Worm (Caenorhabditis elegans) whole organism, young adult: ENCODE results near the gene daf-11.

Source experiments
- B0019.2 ChIP-seq: fragments of 200-800 bp; sonication (Bioruptor generic); conservative IDR thresholded peaks from 2 replicates; pipeline ENCODE4 v1.3.6; 2022; ENCODE audit warnings: missing genetic modification reagents, missing genetic modification characterization, missing compliant biosample characterization
- B0336.3 ChIP-seq: fragments of 200-800 bp; sonication (Bioruptor generic); IDR thresholded peaks from 2 replicates; pipeline ENCODE4 v1.3.6; 2022; ENCODE audit warnings: missing genetic modification characterization, missing compliant biosample characterization
- C06A6.2 ChIP-seq: fragments of 200-800 bp; sonication (Bioruptor generic); conservative IDR thresholded peaks from 2 replicates; pipeline ENCODE4 v1.3.6; 2022; ENCODE audit warnings: missing genetic modification characterization, missing compliant biosample characterization
- F52B5.7 ChIP-seq: sonication (generic microtip); optimal IDR thresholded peaks from 2 replicates; lab custom pipeline; 2016; ENCODE audit warnings: mild to moderate bottlenecking, missing genetic modification characterization, missing compliant biosample characterization
- F57C9.4 ChIP-seq: sonication (generic microtip); optimal IDR thresholded peaks from 2 replicates; lab custom pipeline; 2017; ENCODE audit warnings: mild to moderate bottlenecking, missing genetic modification characterization, missing compliant biosample characterization
- K11D2.4 ChIP-seq: fragments of 200-800 bp; sonication (Bioruptor generic); IDR thresholded peaks from 2 replicates; pipeline ENCODE4 v1.3.6; 2022; ENCODE audit warnings: missing genetic modification reagents, missing genetic modification characterization, missing compliant biosample characterization
- akir-1 ChIP-seq: fragments of 200-800 bp; sonication (Bioruptor generic); optimal IDR thresholded peaks from 2 replicates; lab custom pipeline; 2018; ENCODE audit warnings: mild to moderate bottlenecking, missing genetic modification characterization, moderate library complexity, missing compliant biosample characterization
- attf-5 ChIP-seq: fragments of 200-800 bp; sonication (Bioruptor generic); optimal IDR thresholded peaks from 2 replicates; lab custom pipeline; 2018; ENCODE audit warnings: mild to moderate bottlenecking, missing genetic modification characterization, missing compliant biosample characterization
- attf-6 ChIP-seq: fragments of 200-800 bp; sonication (Bioruptor generic); IDR thresholded peaks from 2 replicates; pipeline ENCODE4 v1.3.6; 2022; ENCODE audit warnings: missing genetic modification reagents, missing genetic modification characterization, missing compliant biosample characterization
- chd-7 ChIP-seq: sonication (generic microtip); optimal IDR thresholded peaks from 2 replicates; lab custom pipeline; 2016; ENCODE audit warnings: mild to moderate bottlenecking, missing genetic modification characterization, moderate library complexity, missing compliant biosample characterization
- dpff-1 ChIP-seq: sonication (generic microtip); optimal IDR thresholded peaks from 2 replicates; lab custom pipeline; 2017; ENCODE audit warnings: mild to moderate bottlenecking, missing genetic modification characterization, missing compliant biosample characterization
- dpl-1 ChIP-seq: fragments of 150-350 bp; optimal IDR thresholded peaks from 2 replicates; lab custom pipeline; 2014; ENCODE audit warnings: missing biosample characterization, missing genetic modification reagents, missing genetic modification characterization
- ets-4 ChIP-seq: fragments of 200-800 bp; sonication (Bioruptor generic); optimal IDR thresholded peaks from 2 replicates; lab custom pipeline; 2018; ENCODE audit warnings: mild to moderate bottlenecking, missing genetic modification characterization, missing compliant biosample characterization
- hlh-12 ChIP-seq: sonication (generic microtip); optimal IDR thresholded peaks from 2 replicates; lab custom pipeline; 2016; ENCODE audit warnings: missing genetic modification characterization, missing compliant biosample characterization
- hlh-26 ChIP-seq: fragments of 200-800 bp; sonication (Bioruptor generic); conservative IDR thresholded peaks from 2 replicates; pipeline ENCODE4 v1.3.6; 2022; ENCODE audit warnings: missing genetic modification reagents, missing genetic modification characterization, missing compliant biosample characterization
- let-607 ChIP-seq, 2 experiments: fragments of 200-800 bp in 1 of 2; sonication (Bioruptor generic) in 1 of 2; sonication (generic microtip) in 1 of 2; optimal IDR thresholded peaks; 2 replicates each; lab custom pipeline; 2016 to 2018; ENCODE audit warnings: mild to moderate bottlenecking in 2 of 2, missing compliant biosample characterization in 2 of 2, missing genetic modification characterization in 2 of 2, moderate library complexity in 2 of 2, missing genotype in 1 of 2
- madf-6 ChIP-seq: fragments of 200-800 bp; sonication (Bioruptor generic); IDR thresholded peaks from 2 replicates; pipeline ENCODE4 v1.3.6; 2022; ENCODE audit warnings: missing genetic modification reagents, missing genetic modification characterization, missing compliant biosample characterization
- nfya-1 ChIP-seq: sonication (generic microtip); optimal IDR thresholded peaks from 2 replicates; lab custom pipeline; 2017; ENCODE audit warnings: antibody characterized with exemption, missing compliant biosample characterization, missing genetic modification characterization, borderline replicate concordance; ENCODE audit not compliant: insufficient read depth
- nhr-80 ChIP-seq: sonication (generic microtip); optimal IDR thresholded peaks from 2 replicates; lab custom pipeline; 2016; ENCODE audit warnings: missing genetic modification characterization, missing compliant biosample characterization
- nhr-90 ChIP-seq: sonication (generic microtip); optimal IDR thresholded peaks from 2 replicates; lab custom pipeline; 2016; ENCODE audit warnings: missing genotype, mild to moderate bottlenecking, missing genetic modification characterization, missing compliant biosample characterization
- pha-4 ChIP-seq: fragments of 150-350 bp; sonication (generic microtip); optimal IDR thresholded peaks from 2 replicates; lab custom pipeline; 2014; ENCODE audit warnings: missing biosample characterization, missing genetic modification reagents, missing genetic modification characterization
- snpc-3.4 ChIP-seq: sonication (generic microtip); optimal IDR thresholded peaks from 2 replicates; lab custom pipeline; 2017; ENCODE audit warnings: missing genetic modification characterization, mild to moderate bottlenecking, missing compliant biosample characterization, antibody characterized with exemption, moderate library complexity, missing genotype, missing genetic modification reagents
- snpc-4 ChIP-seq, 5 experiments: fragments of 150-350 bp in 1 of 5; sonication (generic microtip) in 4 of 5; optimal IDR thresholded peaks; 2 replicates each; lab custom pipeline; 2014 to 2018; ENCODE audit warnings: missing genetic modification characterization in 5 of 5, missing biosample characterization in 3 of 5, antibody characterized with exemption in 2 of 5, mild to moderate bottlenecking in 2 of 5, missing compliant biosample characterization in 2 of 5, missing genotype in 2 of 5, moderate library complexity in 2 of 5, missing genetic modification reagents in 1 of 5
- sptf-2 ChIP-seq: fragments of 200-800 bp; sonication (Bioruptor generic); optimal IDR thresholded peaks from 2 replicates; lab custom pipeline; 2018; ENCODE audit warnings: mild to moderate bottlenecking, missing genetic modification characterization, missing compliant biosample characterization
- tbp1 ChIP-seq: fragments of 200-800 bp; sonication (Bioruptor generic); optimal IDR thresholded peaks from 2 replicates; lab custom pipeline; 2018; ENCODE audit warnings: mild to moderate bottlenecking, missing genetic modification characterization, missing compliant biosample characterization
- zim-3 ChIP-seq: sonication (generic microtip); optimal IDR thresholded peaks from 2 replicates; lab custom pipeline; 2017; ENCODE audit warnings: mild to moderate bottlenecking, missing genetic modification characterization, moderate library complexity, missing compliant biosample characterization
- ztf-22 ChIP-seq: fragments of 200-800 bp; sonication (Bioruptor generic); optimal IDR thresholded peaks from 2 replicates; lab custom pipeline; 2018; ENCODE audit warnings: mild to moderate bottlenecking, missing genetic modification characterization, moderate library complexity, missing compliant biosample characterization
- ztf-26 ChIP-seq: sonication (generic microtip); optimal IDR thresholded peaks from 2 replicates; lab custom pipeline; 2017; ENCODE audit warnings: missing genetic modification characterization, missing compliant biosample characterization
- ztf-3 ChIP-seq: fragments of 200-800 bp; sonication (Bioruptor generic); optimal IDR thresholded peaks from 2 replicates; lab custom pipeline; 2018; ENCODE audit warnings: mild to moderate bottlenecking, missing genetic modification characterization, missing compliant biosample characterization
- ztf-6 ChIP-seq: fragments of 200-800 bp; sonication (Bioruptor generic); IDR thresholded peaks from 2 replicates; pipeline ENCODE4 v1.3.6; 2022; ENCODE audit warnings: missing genetic modification reagents, missing genetic modification characterization, missing compliant biosample characterization

Gene daf-11

DNA sequence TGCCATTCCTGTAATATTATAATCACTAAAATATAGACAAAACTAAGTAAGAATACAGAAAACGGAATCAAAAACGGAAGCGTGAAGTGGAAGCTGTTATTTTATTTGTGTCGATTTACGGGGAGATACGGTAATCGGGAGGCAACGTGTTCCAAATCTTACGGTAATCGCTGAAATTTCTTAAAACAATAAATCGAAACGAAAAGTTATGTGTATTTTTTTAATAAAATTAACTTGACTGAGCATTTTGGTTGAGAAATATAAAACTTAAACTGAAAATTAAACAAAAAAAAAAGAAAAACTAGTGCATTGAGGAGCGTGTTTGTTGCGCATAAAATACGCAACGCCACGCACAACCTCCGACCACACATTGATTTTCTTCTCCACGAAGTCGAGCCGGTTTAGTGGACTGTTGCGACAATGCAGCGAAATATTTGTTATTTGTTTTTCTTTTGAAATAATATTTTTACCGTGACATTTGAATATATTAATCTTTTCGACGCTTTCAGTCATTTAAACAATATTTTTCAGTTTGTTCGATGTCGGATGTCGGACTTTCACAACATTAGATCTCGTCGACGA lies 38.6 kb upstream of the daf-11 start, which contains the start of the genes F55A11.1 and syx-5 (continued):
- TF ChIP-seq B0019.2 (GFP tag; lab: Robert Waterston, UW) (peak; percentile 68), dpl-1 (peak; percentile 30), dpff-1 (no peak), K11D2.4 (GFP tag; lab: Robert Waterston, UW) (peak; percentile 81), B0336.3 (GFP tag; lab: Robert Waterston, UW) (peak; percentile 71), madf-6 (GFP tag; lab: Robert Waterston, UW) (peak; percentile 72)

DNA sequence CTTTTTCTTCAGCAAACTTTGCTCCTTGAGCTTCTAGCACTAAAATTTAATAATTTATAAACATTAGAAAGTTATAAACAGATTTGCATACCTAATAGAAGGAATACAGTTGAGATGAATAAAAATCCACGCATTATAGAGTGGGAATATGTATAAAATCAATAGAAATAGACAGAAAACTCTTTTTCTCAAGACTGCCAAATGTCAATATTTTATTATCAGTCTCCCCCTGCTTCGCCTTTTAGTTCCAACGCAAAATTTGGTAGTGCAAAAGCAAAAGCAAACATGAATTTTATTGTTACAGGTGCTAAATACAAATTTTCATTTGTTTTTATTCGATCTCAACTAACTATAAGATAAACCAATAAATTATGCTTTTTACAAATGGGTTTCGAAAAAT lies 37.0 kb upstream of the daf-11 start, which contains the start of gene T04F3.4:
T04F3.4 (minus strand) TSS at position 187 of the 400 bp plus-strand sequence.
- TF ChIP-seq ets-4 (GFP tag; lab: Kevin White, UChicago) (no peak), akir-1 (GFP tag; lab: Kevin White, UChicago) (no peak), snpc-4 (GFP tag; optimal IDR thresholded peaks at IDR 0.05; lab: Kevin White, UChicago) (no peak), snpc-4 (tag; optimal IDR thresholded peaks at IDR 0.05; lab: Kevin White, UChicago) (peak in 1 of 4 experiments; percentile 2), snpc-3.4 (tag; lab: Kevin White, UChicago) (peak; percentile 3), let-607 (tag; optimal IDR thresholded peaks at IDR 0.05; lab: Kevin White, UChicago) (peak; percentile 56 to 86), ztf-22 (GFP tag; lab: Kevin White, UChicago) (no peak)

ce11 chrV:11760371-11760770 lies 34.5 kb upstream of the daf-11 start, which contains the start of gene T04F3.5:
Gene T04F3.5, plus strand, starts transcription at chrV:11760671.
- TF ChIP-seq tbp1 (GFP tag; lab: Kevin White, UChicago) = no peak

- TF ChIP-seq chd-7 (tag; lab: Kevin White, UChicago) = no peak
- TF ChIP-seq snpc-3.4 (tag; lab: Kevin White, UChicago) = no peak
- TF ChIP-seq C06A6.2 = no peak
- no peak for TF ChIP-seq let-607 (tag; optimal IDR thresholded peaks at IDR 0.05; lab: Kevin White, UChicago)
- TF ChIP-seq F57C9.4 = no peak
These were observed 32.8 kb upstream of the daf-11 start, which contains the start of gene T04F3.3 for ce11 chrV:11758635-11759034. Gene T04F3.3, plus strand, starts transcription at chrV:11758935.

DNA sequence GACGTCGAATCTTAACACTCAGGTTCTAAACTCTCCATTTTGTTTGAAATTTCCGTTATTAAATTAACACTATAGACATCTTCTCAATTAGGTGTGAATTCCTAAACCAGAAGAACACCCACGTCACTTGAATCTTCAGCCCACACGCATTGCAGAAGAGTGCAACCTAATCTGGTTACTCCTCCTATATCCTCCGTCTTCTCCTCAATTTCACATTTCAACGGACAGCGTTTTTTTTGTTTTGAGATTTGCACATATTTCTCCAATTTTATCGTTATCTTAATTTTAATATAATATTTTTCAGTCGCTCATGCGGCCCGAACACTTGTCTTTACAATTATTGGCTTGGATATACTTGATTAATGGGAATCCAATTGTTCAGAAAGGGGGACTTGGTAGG lies 31.5 kb upstream of the daf-11 start, which contains the start of gene smoc-1:
smoc-1 (plus strand) TSS at position 301 of the 400 bp plus-strand sequence.
- TF ChIP-seq sptf-2 (GFP tag; lab: Kevin White, UChicago) = no peak
- no peak for TF ChIP-seq F52B5.7 (tag; lab: Kevin White, UChicago)
- TF ChIP-seq hlh-26 (GFP tag; lab: Robert Waterston, UW) = no peak
- no peak for TF ChIP-seq nfya-1 (tag; lab: Kevin White, UChicago)
- TF ChIP-seq pha-4 (tag; lab: Kevin White, UChicago) = no peak
- no peak for TF ChIP-seq ztf-3
- no peak for TF ChIP-seq ztf-6 (GFP tag; lab: Robert Waterston, UW)
- no peak for TF ChIP-seq nhr-90
- TF ChIP-seq ztf-26 (tag; lab: Kevin White, UChicago) = no peak
- TF ChIP-seq attf-6 (GFP tag; lab: Robert Waterston, UW) = no peak
- TF ChIP-seq zim-3 (tag; lab: Kevin White, UChicago) = no peak
- TF ChIP-seq attf-5 (GFP tag; lab: Kevin White, UChicago) = no peak

DNA sequence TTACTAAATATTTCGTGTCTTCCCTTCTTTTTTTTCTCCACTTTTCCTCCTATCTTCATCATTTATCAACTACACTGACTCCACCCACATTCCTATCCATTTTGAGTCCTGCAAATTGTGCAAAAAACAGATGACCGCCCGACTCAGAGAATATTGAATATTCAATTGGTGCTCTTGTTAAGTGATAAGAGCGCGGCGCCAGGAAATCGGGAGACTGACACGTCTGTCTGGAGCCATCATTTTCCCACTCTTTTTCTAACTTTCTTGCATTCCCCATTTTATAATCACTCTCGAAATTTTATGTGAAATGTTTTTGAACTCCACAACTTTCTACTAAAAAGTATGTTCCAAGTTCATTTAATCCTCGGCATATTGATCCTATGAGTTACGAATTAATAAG lies 30.0 kb upstream of the daf-11 start:
- peak; percentile 84 for TF ChIP-seq nhr-80 (tag; lab: Kevin White, UChicago)
- no peak for TF ChIP-seq hlh-12
- TF ChIP-seq, all 124 proteins: peak for 1
